Worm (Caenorhabditis elegans): Measurements from ENCODE around the gene C38D4.10.

The C38D4.10 gene

ce11 chrIII:4814730-4815129 is 32.4 kb downstream of the C38D4.10 start, which contains the start of gene arl-6:
TSS of gene arl-6 (minus strand) at chrIII:4814830.
- TF ChIP-seq unc-39 (tag; optimal IDR thresholded peaks at IDR 0.05) (no peak), mes-2 (tag; optimal IDR thresholded peaks at IDR 0.05; ENCODE audit: poor library complexity, severe bottlenecking) (no peak), mxl-2 (GFP tag; conservative IDR thresholded peaks at IDR 0.05) (no peak), ceh-44 (GFP tag; IDR thresholded peaks at IDR 0.05) (no peak), lsy-2 (tag; optimal IDR thresholded peaks at IDR 0.05) (no peak), zip-11 (GFP tag; IDR thresholded peaks at IDR 0.05) (no peak), hlh-30 (tag; optimal IDR thresholded peaks at IDR 0.05; ENCODE audit: insufficient read depth) (no peak), Y5F2A.4 (GFP tag; optimal IDR thresholded peaks at IDR 0.05) (no peak), nhr-10 (tag; optimal IDR thresholded peaks at IDR 0.05) (no peak)

ce11 chrIII:4817240-4817639 is 34.9 kb downstream of the C38D4.10 start, which contains the start of gene F26A1.4:
TSS of gene F26A1.4 (plus strand) at chrIII:4817540.
- TF ChIP-seq nhr-48 (tag; optimal IDR thresholded peaks at IDR 0.05) (no peak), egl-43 (GFP tag; IDR thresholded peaks at IDR 0.05) (no peak), rbr-2 (tag; optimal IDR thresholded peaks at IDR 0.05) (no peak), mdl-1 (tag; optimal IDR thresholded peaks at IDR 0.05) (no peak), F10B5.3 (tag; optimal IDR thresholded peaks at IDR 0.05) (no peak), nhr-102 (tag; optimal IDR thresholded peaks at IDR 0.05) (no peak), saeg-2 (GFP tag; IDR thresholded peaks at IDR 0.05) (no peak), ctbp-1 (GFP tag; IDR thresholded peaks at IDR 0.05) (no peak), hlh-11 (tag; optimal IDR thresholded peaks at IDR 0.05) (no peak), lsy-2 (tag; optimal IDR thresholded peaks at IDR 0.05) (no peak), madf-5 (GFP tag; IDR thresholded peaks at IDR 0.05) (no peak), zip-2 (tag; optimal IDR thresholded peaks at IDR 0.05) (no peak), T26A8.4 (GFP tag; IDR thresholded peaks at IDR 0.05) (no peak), set-16 (GFP tag; IDR thresholded peaks at IDR 0.05) (no peak), spr-1 (tag; optimal IDR thresholded peaks at IDR 0.05) (no peak), daf-16 (GFP tag; optimal IDR thresholded peaks at IDR 0.05) (no peak), daf-16 (tag; optimal IDR thresholded peaks at IDR 0.05) (no peak), lin-38 (GFP tag; IDR thresholded peaks at IDR 0.05) (no peak), daf-12 (tag; optimal IDR thresholded peaks at IDR 0.05) (no peak), lin-13 (GFP tag; optimal IDR thresholded peaks at IDR 0.05) (no peak), dve-1 (tag; optimal IDR thresholded peaks at IDR 0.05; ENCODE audit: insufficient read depth) (no peak)

- TF ChIP-seq aha-1 (tag): no peak
- no peak for TF ChIP-seq hlh-30 (tag; optimal IDR thresholded peaks at IDR 0.05; ENCODE audit: insufficient read depth)
- TF ChIP-seq Y48G9A.11 (GFP tag; IDR thresholded peaks at IDR 0.05): no peak
- TF ChIP-seq F49E8.2 (tag; optimal IDR thresholded peaks at IDR 0.05; ENCODE audit: borderline replicate concordance): no peak
- no peak for TF ChIP-seq lin-1 (GFP tag; IDR thresholded peaks at IDR 0.05)
- no peak for TF ChIP-seq tra-1 (GFP tag; IDR thresholded peaks at IDR 0.05)
- TF ChIP-seq skn-1 (tag; optimal IDR thresholded peaks at IDR 0.05): no peak
- no peak for TF ChIP-seq ztf-7 (tag; optimal IDR thresholded peaks at IDR 0.05)
- TF ChIP-seq rbr-2 (tag; optimal IDR thresholded peaks at IDR 0.05): no peak
- TF ChIP-seq nhr-111 (GFP tag; optimal IDR thresholded peaks at IDR 0.05): no peak
- TF ChIP-seq zfp-2 (tag; optimal IDR thresholded peaks at IDR 0.05): no peak
- no peak for TF ChIP-seq madf-5 (GFP tag; IDR thresholded peaks at IDR 0.05)
- no peak for TF ChIP-seq nhr-11 (tag; optimal IDR thresholded peaks at IDR 0.05)
- no peak for TF ChIP-seq pha-4 (GFP tag; IDR thresholded peaks at IDR 0.05)
- TF ChIP-seq pha-4 (tag; optimal IDR thresholded peaks at IDR 0.05): no peak
- TF ChIP-seq nhr-28 (tag; optimal IDR thresholded peaks at IDR 0.05): no peak
- TF ChIP-seq lin-13 (GFP tag; optimal IDR thresholded peaks at IDR 0.05): no peak
- no peak for TF ChIP-seq zfp-3 (GFP tag; conservative IDR thresholded peaks at IDR 0.05)
Observed at ce11 chrIII:4819843-4820242, 37.5 kb downstream of the C38D4.10 start, which contains the start of gene F26A1.7. TSS of gene F26A1.7 (minus strand) at chrIII:4819943.
